Worm (Caenorhabditis elegans) whole organism, L2 larva: Measurements from ENCODE around the gene cest-1.2.

Experiments used
- C34F6.9 ChIP-seq: fragments of 150-350 bp; optimal IDR thresholded peaks from 2 replicates; lab custom pipeline; 2014; ENCODE audit warnings: missing biosample characterization, missing genetic modification characterization
- F13H6.1 ChIP-seq: sonication (generic microtip); optimal IDR thresholded peaks from 2 replicates; lab custom pipeline; 2016; ENCODE audit warnings: missing genetic modification characterization, missing compliant biosample characterization
- R02D3.7 ChIP-seq: fragments of 150-350 bp; optimal IDR thresholded peaks from 2 replicates; lab custom pipeline; 2014; ENCODE audit warnings: missing biosample characterization, missing genetic modification characterization
- Y55F3AM.14 ChIP-seq: fragments of 200-800 bp; sonication (Bioruptor generic); optimal IDR thresholded peaks from 2 replicates; lab custom pipeline; 2018; ENCODE audit warnings: mild to moderate bottlenecking, missing genetic modification characterization, missing compliant biosample characterization
- ZK546.5 ChIP-seq: sonication (generic microtip); optimal IDR thresholded peaks from 2 replicates; lab custom pipeline; 2017; ENCODE audit warnings: missing biosample characterization, missing genetic modification characterization
- alr-1 ChIP-seq: fragments of 150-350 bp; optimal IDR thresholded peaks from 2 replicates; lab custom pipeline; 2014; ENCODE audit warnings: missing biosample characterization, missing genetic modification characterization
- aly-2 ChIP-seq: fragments of 150-350 bp; optimal IDR thresholded peaks from 2 replicates; lab custom pipeline; 2014; ENCODE audit warnings: missing biosample characterization, missing genetic modification characterization
- blmp-1 ChIP-seq: sonication (generic microtip); optimal IDR thresholded peaks from 2 replicates; lab custom pipeline; 2017; ENCODE audit warnings: missing genetic modification characterization, mild to moderate bottlenecking, missing compliant biosample characterization, antibody characterized with exemption, moderate library complexity; ENCODE audit not compliant: insufficient read depth
- ceh-16 ChIP-seq: fragments of 150-350 bp; optimal IDR thresholded peaks from 2 replicates; lab custom pipeline; 2014; ENCODE audit warnings: missing biosample characterization, missing genetic modification characterization
- crh-2 ChIP-seq: sonication (generic microtip); optimal IDR thresholded peaks from 2 replicates; lab custom pipeline; 2017; ENCODE audit warnings: missing biosample characterization, missing genetic modification characterization
- egl-27 ChIP-seq: sonication (generic microtip); optimal IDR thresholded peaks from 3 replicates; lab custom pipeline; 2017; ENCODE audit warnings: missing biosample characterization, missing genetic modification reagents, missing genetic modification characterization
- elt-1 ChIP-seq: fragments of 150-350 bp; optimal IDR thresholded peaks from 2 replicates; lab custom pipeline; 2014; ENCODE audit warnings: missing biosample characterization, missing genetic modification characterization
- elt-3 ChIP-seq: sonication (generic microtip); optimal IDR thresholded peaks from 2 replicates; lab custom pipeline; 2017; ENCODE audit warnings: missing biosample characterization, missing genetic modification characterization
- fos-1 ChIP-seq: fragments of 150-350 bp; optimal IDR thresholded peaks from 2 replicates; lab custom pipeline; 2014; ENCODE audit warnings: missing biosample characterization, missing genetic modification characterization
- gmeb-1 ChIP-seq: fragments of 150-350 bp; optimal IDR thresholded peaks from 2 replicates; lab custom pipeline; 2014; ENCODE audit warnings: missing biosample characterization, missing genetic modification characterization
- lin-13 ChIP-seq: fragments of 150-350 bp; optimal IDR thresholded peaks from 2 replicates; lab custom pipeline; 2014; ENCODE audit warnings: missing biosample characterization, missing genetic modification reagents, missing genetic modification characterization
- lin-39 ChIP-seq: fragments of 150-350 bp; optimal IDR thresholded peaks from 2 replicates; lab custom pipeline; 2014; ENCODE audit warnings: missing biosample characterization, missing genetic modification reagents, missing genetic modification characterization
- lsy-2 ChIP-seq, 2 experiments: fragments of 150-350 bp in 1 of 2; sonication (generic microtip) in 1 of 2; optimal IDR thresholded peaks; 2 replicates each; lab custom pipeline; 2014 to 2017; ENCODE audit warnings: missing biosample characterization in 2 of 2, missing genetic modification characterization in 2 of 2
- mab-5 ChIP-seq: fragments of 150-350 bp; optimal IDR thresholded peaks from 2 replicates; lab custom pipeline; 2014; ENCODE audit warnings: missing biosample characterization, missing genetic modification characterization
- mbf-1 ChIP-seq: sonication (generic microtip); optimal IDR thresholded peaks from 2 replicates; lab custom pipeline; 2017; ENCODE audit warnings: missing biosample characterization, missing genetic modification characterization
- mdl-1 ChIP-seq, 2 experiments: fragments of 150-350 bp in 1 of 2; sonication (generic microtip) in 1 of 2; optimal IDR thresholded peaks; 2 replicates each; lab custom pipeline; 2017; ENCODE audit warnings: missing biosample characterization in 2 of 2, missing genetic modification characterization in 2 of 2
- nhr-10 ChIP-seq: sonication (generic microtip); optimal IDR thresholded peaks from 2 replicates; lab custom pipeline; 2017; ENCODE audit warnings: missing biosample characterization, missing genetic modification characterization
- nhr-12 ChIP-seq: fragments of 150-350 bp; optimal IDR thresholded peaks from 2 replicates; lab custom pipeline; 2014; ENCODE audit warnings: missing biosample characterization, missing genetic modification characterization
- nhr-129 ChIP-seq: fragments of 150-350 bp; optimal IDR thresholded peaks from 2 replicates; lab custom pipeline; 2014; ENCODE audit warnings: missing biosample characterization, missing genetic modification characterization
- nhr-21 ChIP-seq: fragments of 150-350 bp; optimal IDR thresholded peaks from 2 replicates; lab custom pipeline; 2014; ENCODE audit warnings: missing biosample characterization, missing genetic modification characterization
- nhr-23 ChIP-seq: fragments of 150-350 bp; optimal IDR thresholded peaks from 2 replicates; lab custom pipeline; 2014; ENCODE audit warnings: missing biosample characterization, missing genetic modification reagents, missing genetic modification characterization
- nhr-237 ChIP-seq: fragments of 150-350 bp; optimal IDR thresholded peaks from 2 replicates; lab custom pipeline; 2014; ENCODE audit warnings: missing biosample characterization, missing genetic modification characterization
- nhr-25 ChIP-seq: fragments of 150-350 bp; sonication (generic microtip); optimal IDR thresholded peaks from 3 replicates; lab custom pipeline; 2014; ENCODE audit warnings: missing biosample characterization, missing genetic modification characterization
- nhr-77 ChIP-seq: fragments of 150-350 bp; optimal IDR thresholded peaks from 2 replicates; lab custom pipeline; 2014; ENCODE audit warnings: missing biosample characterization, missing genetic modification characterization
- peb-1 ChIP-seq: fragments of 150-350 bp; optimal IDR thresholded peaks from 2 replicates; lab custom pipeline; 2014; ENCODE audit warnings: missing biosample characterization, missing genetic modification characterization
- sem-4 ChIP-seq: fragments of 150-350 bp; optimal IDR thresholded peaks from 2 replicates; lab custom pipeline; 2014; ENCODE audit warnings: missing biosample characterization, missing genetic modification reagents, missing genetic modification characterization
- skn-1 ChIP-seq: sonication (generic microtip); optimal IDR thresholded peaks from 2 replicates; lab custom pipeline; 2017; ENCODE audit warnings: missing biosample characterization, missing genetic modification characterization
- sma-3 ChIP-seq: sonication (generic microtip); optimal IDR thresholded peaks from 2 replicates; lab custom pipeline; 2016; ENCODE audit warnings: missing genetic modification reagents, missing genetic modification characterization, missing compliant biosample characterization
- sma-9 ChIP-seq, 2 experiments: fragments of 150-350 bp in 1 of 2; sonication (generic microtip) in 1 of 2; optimal IDR thresholded peaks; 2 replicates each; lab custom pipeline; 2014 to 2016; ENCODE audit warnings: missing genetic modification characterization in 2 of 2, mild to moderate bottlenecking in 1 of 2, missing biosample characterization in 1 of 2, missing compliant biosample characterization in 1 of 2, missing genetic modification reagents in 1 of 2, moderate library complexity in 1 of 2
- snpc-4 ChIP-seq: fragments of 150-350 bp; optimal IDR thresholded peaks from 2 replicates; lab custom pipeline; 2014; ENCODE audit warnings: missing biosample characterization, missing genetic modification characterization
- unc-39 ChIP-seq: fragments of 150-350 bp; optimal IDR thresholded peaks from 2 replicates; lab custom pipeline; 2014; ENCODE audit warnings: missing biosample characterization, missing genetic modification characterization
- unc-55 ChIP-seq: fragments of 150-350 bp; sonication (generic microtip); optimal IDR thresholded peaks from 3 replicates; lab custom pipeline; 2014; ENCODE audit warnings: missing biosample characterization, missing genetic modification reagents, missing genetic modification characterization
- unc-62 ChIP-seq: fragments of 150-350 bp; optimal IDR thresholded peaks from 2 replicates; lab custom pipeline; 2014; ENCODE audit warnings: missing biosample characterization, missing genetic modification reagents, missing genetic modification characterization
- zag-1 ChIP-seq: fragments of 150-350 bp; optimal IDR thresholded peaks from 2 replicates; lab custom pipeline; 2014; ENCODE audit warnings: missing biosample characterization, missing genetic modification characterization
- ztf-1 ChIP-seq: fragments of 200-800 bp; sonication (Bioruptor generic); conservative IDR thresholded peaks from 2 replicates; pipeline ENCODE4 v1.3.6; 2022; ENCODE audit warnings: missing genetic modification characterization, missing compliant biosample characterization
- ztf-11 ChIP-seq: sonication (generic microtip); optimal IDR thresholded peaks from 2 replicates; lab custom pipeline; 2017; ENCODE audit warnings: missing biosample characterization, missing genetic modification characterization
- ztf-4 ChIP-seq: fragments of 150-350 bp; optimal IDR thresholded peaks from 2 replicates; lab custom pipeline; 2014; ENCODE audit warnings: missing biosample characterization, missing genetic modification characterization

The cest-1.2 gene

ce11 chrV:14146199-14146598, 14.5 kb downstream of the cest-1.2 start, which contains the start of gene acs-10:
TSS of gene acs-10 (plus strand) at chrV:14146499.
- TF ChIP-seq fos-1 (tag; lab: Kevin White, UChicago) (no peak), nhr-237 (tag; lab: Kevin White, UChicago) (no peak), mab-5 (tag; lab: Kevin White, UChicago) (no peak), nhr-10 (tag; lab: Kevin White, UChicago) (no peak), elt-1 (tag; lab: Kevin White, UChicago) (no peak), blmp-1 (tag; lab: Kevin White, UChicago) (no peak)

ce11 chrV:14145267-14145666, 15.4 kb downstream of the cest-1.2 start, which contains the start of gene par-1:
TSS of gene par-1 (minus strand) at chrV:14145367.
- TF ChIP-seq elt-3 (tag; lab: Kevin White, UChicago): no peak
- TF ChIP-seq nhr-12 (tag; lab: Kevin White, UChicago): no peak
- no peak for TF ChIP-seq nhr-129
- no peak for TF ChIP-seq unc-55
- no peak for TF ChIP-seq ztf-11
- no peak for TF ChIP-seq R02D3.7 (tag; lab: Kevin White, UChicago)
- no peak for TF ChIP-seq ceh-16
- no peak for TF ChIP-seq crh-2 (tag; lab: Kevin White, UChicago)

ce11 chrV:14143634-14144033, 17.0 kb downstream of the cest-1.2 start:
- no peak for TF ChIP-seq snpc-4 (tag; lab: Kevin White, UChicago)
- no peak for TF ChIP-seq ceh-16
- TF ChIP-seq elt-3 (tag; lab: Kevin White, UChicago): no peak
- TF ChIP-seq aly-2: no peak
- no peak for TF ChIP-seq ztf-11
- no peak for TF ChIP-seq nhr-21 (tag; lab: Kevin White, UChicago)
- no peak for TF ChIP-seq lin-13 (GFP tag; lab: Kevin White, UChicago)
- no peak for TF ChIP-seq nhr-77 (tag; lab: Kevin White, UChicago)
- peak; percentile 66 for TF ChIP-seq mab-5 (tag; lab: Kevin White, UChicago)
- peak; percentile 8 to 67 for TF ChIP-seq lsy-2 (tag; optimal IDR thresholded peaks at IDR 0.05; lab: Kevin White, UChicago)
- peak; percentile 20 for TF ChIP-seq nhr-237 (tag; lab: Kevin White, UChicago)
- TF ChIP-seq gmeb-1 (tag; lab: Kevin White, UChicago): no peak
- no peak for TF ChIP-seq mbf-1 (tag; lab: Kevin White, UChicago)
- TF ChIP-seq sma-9 (GFP tag; optimal IDR thresholded peaks at IDR 0.05; lab: Kevin White, UChicago): peak; percentile 72
- no peak for TF ChIP-seq sma-9 (tag; optimal IDR thresholded peaks at IDR 0.05; lab: Kevin White, UChicago)
- no peak for TF ChIP-seq ZK546.5 (tag; lab: Kevin White, UChicago)
- no peak for TF ChIP-seq lin-39
- TF ChIP-seq unc-62 (GFP tag; lab: Kevin White, UChicago): no peak
- TF ChIP-seq unc-39 (tag; lab: Kevin White, UChicago): no peak
- no peak for TF ChIP-seq ztf-4
- no peak for TF ChIP-seq elt-1 (tag; lab: Kevin White, UChicago)
- no peak for TF ChIP-seq sma-3
- TF ChIP-seq unc-55: peak; percentile 81
- peak; percentile 30 for TF ChIP-seq Y55F3AM.14
- no peak for TF ChIP-seq nhr-23 (tag; lab: Kevin White, UChicago)
- no peak for TF ChIP-seq zag-1
- no peak for TF ChIP-seq crh-2 (tag; lab: Kevin White, UChicago)
- no peak for TF ChIP-seq egl-27 (tag; lab: Kevin White, UChicago)
- TF ChIP-seq F13H6.1 (tag; lab: Kevin White, UChicago): peak; percentile 40
- TF ChIP-seq skn-1: no peak
- peak; percentile 82 for TF ChIP-seq C34F6.9 (tag; lab: Kevin White, UChicago)
- no peak for TF ChIP-seq nhr-25 (tag; lab: Kevin White, UChicago)
- TF ChIP-seq ztf-1: no peak
- peak; percentile 39 for TF ChIP-seq nhr-129
- TF ChIP-seq mdl-1 (tag; optimal IDR thresholded peaks at IDR 0.05; lab: Kevin White, UChicago): peak in 1 of 2 experiments; percentile 9
- no peak for TF ChIP-seq R02D3.7 (tag; lab: Kevin White, UChicago)

- TF ChIP-seq snpc-4 (tag; lab: Kevin White, UChicago): no peak
- TF ChIP-seq lin-39: no peak
- no peak for TF ChIP-seq ztf-1
- no peak for TF ChIP-seq sem-4
- no peak for TF ChIP-seq nhr-237 (tag; lab: Kevin White, UChicago)
- no peak for TF ChIP-seq peb-1 (tag; lab: Kevin White, UChicago)
- no peak for TF ChIP-seq gmeb-1 (tag; lab: Kevin White, UChicago)
- no peak for TF ChIP-seq nhr-10 (tag; lab: Kevin White, UChicago)
- no peak for TF ChIP-seq lsy-2 (tag; optimal IDR thresholded peaks at IDR 0.05; lab: Kevin White, UChicago)
- no peak for TF ChIP-seq alr-1 (tag; lab: Kevin White, UChicago)
- TF ChIP-seq unc-62 (GFP tag; lab: Kevin White, UChicago): no peak
- TF ChIP-seq crh-2 (tag; lab: Kevin White, UChicago): no peak
- TF ChIP-seq sma-3: no peak
- TF ChIP-seq fos-1 (tag; lab: Kevin White, UChicago): no peak
- TF ChIP-seq ztf-4: no peak
- no peak for TF ChIP-seq egl-27 (tag; lab: Kevin White, UChicago)
- TF ChIP-seq, all 48 proteins: peak for 0
These were observed 18.8 kb downstream of the cest-1.2 start for ce11 chrV:14141846-14142245.
